Worm (Caenorhabditis elegans) whole organism, late embryonic: ENCODE results near the gene Y37H2A.7.
"Not testable (repeated sequence)": the region's sequence is repeated elsewhere in the genome, so short reads cannot be mapped to it uniquely, and the experiment has no call there.

ENCODE experiments used
- ceh-24 ChIP-seq: sonication (generic microtip); optimal IDR thresholded peaks from 2 replicates; lab custom pipeline; 2016; ENCODE audit warnings: mild to moderate bottlenecking, missing genetic modification characterization, missing compliant biosample characterization
- ceh-31 ChIP-seq: sonication (generic microtip); optimal IDR thresholded peaks from 2 replicates; lab custom pipeline; 2016; ENCODE audit warnings: missing genetic modification characterization, missing compliant biosample characterization
- nhr-11 ChIP-seq: fragments of 150-350 bp; optimal IDR thresholded peaks from 2 replicates; lab custom pipeline; 2014; ENCODE audit warnings: missing biosample characterization, missing genetic modification characterization
- pqm-1 ChIP-seq: sonication (generic microtip); optimal IDR thresholded peaks from 2 replicates; lab custom pipeline; 2016; ENCODE audit warnings: missing genetic modification characterization, missing compliant biosample characterization
- sox-4 ChIP-seq: sonication (generic microtip); optimal IDR thresholded peaks from 2 replicates; lab custom pipeline; 2017; ENCODE audit warnings: mild to moderate bottlenecking, missing genetic modification characterization, inconsistent platforms, missing compliant biosample characterization
- tbx-2 ChIP-seq: sonication (generic microtip); optimal IDR thresholded peaks from 2 replicates; lab custom pipeline; 2016; ENCODE audit warnings: missing genetic modification characterization, missing compliant biosample characterization

DNA sequence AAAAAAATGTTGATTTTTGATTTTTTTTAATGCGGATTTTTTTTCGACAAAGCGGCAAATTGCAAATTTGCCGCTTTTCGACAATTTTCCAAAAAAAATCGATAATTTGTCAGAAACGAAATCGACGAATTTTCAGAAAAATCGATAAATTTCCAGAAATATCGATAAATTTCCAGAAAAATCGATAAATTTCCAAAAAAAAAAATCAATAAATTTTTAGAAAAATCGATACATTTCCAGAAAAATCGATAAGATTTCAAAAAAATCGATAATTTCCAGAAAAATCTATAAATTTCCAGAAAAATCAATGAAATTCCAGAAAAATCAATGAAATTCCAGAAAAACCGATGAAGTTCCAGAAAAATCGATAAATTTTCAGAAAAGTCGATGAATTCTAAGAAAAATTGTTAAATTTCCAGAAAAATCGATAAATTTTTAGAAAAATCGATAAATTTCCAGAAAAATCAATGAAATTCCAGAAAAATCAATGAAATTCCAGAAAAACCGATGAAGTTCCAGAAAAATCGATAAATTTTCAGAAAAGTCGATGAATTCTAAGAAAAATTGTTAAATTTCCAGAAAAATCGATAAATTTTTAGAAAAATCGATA lies 4.5 kb downstream of the Y37H2A.7 start:
- TF ChIP-seq nhr-11 (tag; lab: Kevin White, UChicago); ceh-31 (tag; lab: Kevin White, UChicago); sox-4 (tag; lab: Kevin White, UChicago); ceh-24; tbx-2 (tag; lab: Kevin White, UChicago); pqm-1 (tag; lab: Kevin White, UChicago): not testable (repeated sequence)
